Worm (Caenorhabditis elegans): ENCODE data around the gene Y26G10.6.

ce11 chrV:17749181-17749580, 49.4 kb downstream of the Y26G10.6 start, which contains the start of gene R12G8.1:
- TF ChIP-seq ref-1 (GFP tag; conservative IDR thresholded peaks at IDR 0.05) = no peak
- TF ChIP-seq tab-1 (GFP tag; IDR thresholded peaks at IDR 0.05) = no peak
- no peak for TF ChIP-seq T22C8.4 (GFP tag; IDR thresholded peaks at IDR 0.05)
- no peak for TF ChIP-seq klf-2 (GFP tag; conservative IDR thresholded peaks at IDR 0.05)
- no peak for TF ChIP-seq cog-1 (tag; optimal IDR thresholded peaks at IDR 0.05)
- TF ChIP-seq med-1 (GFP tag; optimal IDR thresholded peaks at IDR 0.05; ENCODE audit: insufficient read depth) = no peak
- TF ChIP-seq ztf-29 (GFP tag; IDR thresholded peaks at IDR 0.05) = no peak
